Worm (Caenorhabditis elegans): ENCODE data around the gene F28H7.8.

F28H7.8 gene

DNA sequence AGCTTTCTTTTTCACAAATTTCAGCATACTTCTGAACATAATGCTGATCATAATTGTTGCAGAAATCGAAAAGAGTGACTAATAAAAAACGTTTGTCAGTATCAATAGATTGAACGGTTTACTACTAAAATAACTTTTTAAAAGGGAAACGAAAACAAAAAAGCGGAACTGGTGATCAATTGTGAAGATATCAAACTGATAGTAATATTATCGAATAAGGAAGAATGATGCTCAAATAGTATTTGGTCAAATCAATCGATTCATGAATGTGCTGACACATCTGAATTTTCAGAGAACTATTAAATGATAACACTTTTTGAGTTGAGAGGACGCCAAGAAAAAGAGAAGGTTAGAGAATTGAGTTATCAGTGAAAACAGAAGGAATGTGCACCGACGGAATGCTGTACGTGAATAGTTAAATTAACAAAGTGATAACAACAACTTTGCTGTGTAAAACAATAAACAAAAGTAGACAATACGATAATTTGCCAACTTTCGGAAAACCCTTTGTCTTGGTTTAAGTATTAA lies 17.8 kb downstream of the F28H7.8 start, which contains the start of gene D1054.5:
TSS of gene D1054.5 (minus strand) at position 51 of the 528 bp plus-strand sequence.
- no peak for TF ChIP-seq nhr-77 (tag; optimal IDR thresholded peaks at IDR 0.05)
- peak; percentile 83 for TF ChIP-seq sma-9 (GFP tag; optimal IDR thresholded peaks at IDR 0.05)
- no peak for TF ChIP-seq sma-9 (tag; optimal IDR thresholded peaks at IDR 0.05)
- TF ChIP-seq fos-1 (tag; optimal IDR thresholded peaks at IDR 0.05): peak; percentile 92
- peak; percentile 1 for TF ChIP-seq gmeb-1 (tag; optimal IDR thresholded peaks at IDR 0.05)
- no peak for TF ChIP-seq elt-1 (tag; optimal IDR thresholded peaks at IDR 0.05)
- peak; percentile 45 for TF ChIP-seq crh-2 (tag; optimal IDR thresholded peaks at IDR 0.05)

DNA sequence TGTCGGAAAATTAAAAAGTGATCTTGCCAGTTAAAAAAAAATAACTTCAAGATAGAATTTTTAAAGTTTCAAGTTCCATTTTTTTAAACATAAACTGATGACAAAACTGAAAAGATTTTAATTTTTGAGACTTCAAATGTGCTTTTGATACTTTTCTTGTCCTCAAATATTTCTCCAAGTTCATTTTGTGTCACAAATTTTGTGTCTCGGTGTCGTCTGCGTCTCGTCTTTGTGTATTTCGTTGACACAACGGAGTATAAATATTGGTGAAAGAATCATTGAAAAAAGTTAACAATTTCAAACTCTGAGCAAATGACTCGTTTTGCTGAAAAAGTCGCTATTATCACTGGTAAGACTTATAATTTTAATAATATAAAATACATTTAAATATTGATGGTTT lies 25.3 kb downstream of the F28H7.8 start, which contains the start of gene D1054.8:
TSS of gene D1054.8 (plus strand) at position 301 of the 400 bp plus-strand sequence.
- TF ChIP-seq nhr-6 (tag; optimal IDR thresholded peaks at IDR 0.05): no peak
- TF ChIP-seq ZK546.5 (tag; optimal IDR thresholded peaks at IDR 0.05): no peak
- no peak for TF ChIP-seq ztf-4 (tag; optimal IDR thresholded peaks at IDR 0.05)
- TF ChIP-seq lin-39 (tag; optimal IDR thresholded peaks at IDR 0.05): no peak
- no peak for TF ChIP-seq F13H6.1 (tag; optimal IDR thresholded peaks at IDR 0.05)
- no peak for TF ChIP-seq nhr-11 (tag; optimal IDR thresholded peaks at IDR 0.05)
- no peak for TF ChIP-seq gmeb-1 (tag; optimal IDR thresholded peaks at IDR 0.05)
- TF ChIP-seq elt-1 (tag; optimal IDR thresholded peaks at IDR 0.05): no peak

DNA sequence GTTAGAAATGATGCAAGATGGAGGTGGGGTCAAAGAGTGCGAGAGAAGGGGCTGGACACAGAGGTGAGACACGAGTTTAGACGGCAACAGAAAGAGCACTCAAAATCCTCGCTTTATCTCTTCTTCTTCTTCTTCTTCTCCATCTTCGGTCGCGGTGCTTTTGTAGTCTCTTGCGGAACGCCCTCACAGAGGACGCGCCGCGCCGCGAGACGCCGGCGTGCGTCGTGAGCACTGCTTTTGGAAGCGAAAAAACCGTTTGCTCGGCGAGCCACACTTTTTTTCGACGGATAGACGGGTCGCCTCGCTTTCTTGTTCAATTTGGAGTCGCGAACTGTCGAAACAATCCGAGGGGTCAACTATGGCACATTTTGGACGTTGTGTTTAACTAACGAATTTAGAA lies 32.2 kb downstream of the F28H7.8 start, which contains the start of gene D1054.9:
TSS of gene D1054.9 (minus strand) at position 137 of the 400 bp plus-strand sequence.
- no peak for TF ChIP-seq lsy-2 (tag; optimal IDR thresholded peaks at IDR 0.05)
- TF ChIP-seq ztf-1 (GFP tag; conservative IDR thresholded peaks at IDR 0.05): no peak
- TF ChIP-seq nhr-11 (tag; optimal IDR thresholded peaks at IDR 0.05): no peak
- TF ChIP-seq peb-1 (tag; optimal IDR thresholded peaks at IDR 0.05): no peak
- TF ChIP-seq C34F6.9 (tag; optimal IDR thresholded peaks at IDR 0.05): no peak

DNA sequence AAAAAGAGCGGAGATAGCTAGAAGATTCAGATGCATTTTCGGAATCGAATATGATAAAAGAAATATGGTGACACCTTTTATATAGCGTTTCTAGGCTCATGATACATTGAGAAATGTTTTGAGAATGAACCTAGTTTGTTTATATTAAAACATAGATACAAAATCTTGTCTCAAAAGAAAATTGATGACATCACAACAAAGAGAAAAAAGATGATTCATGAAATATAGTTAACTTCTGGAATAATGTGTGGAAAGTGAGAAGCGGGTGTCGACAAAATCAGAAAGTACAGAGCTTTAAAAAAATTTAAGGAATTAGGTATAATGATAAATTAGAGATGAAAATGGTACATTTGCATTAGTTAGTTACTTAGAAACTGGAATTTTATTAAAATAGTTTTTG lies 34.0 kb downstream of the F28H7.8 start, which contains the start of gene D1054.10:
TSS of gene D1054.10 (minus strand) at position 101 of the 400 bp plus-strand sequence.
- TF ChIP-seq unc-62 (GFP tag; optimal IDR thresholded peaks at IDR 0.05) (no peak), Y55F3AM.14 (GFP tag; optimal IDR thresholded peaks at IDR 0.05) (no peak), nhr-129 (tag; optimal IDR thresholded peaks at IDR 0.05) (no peak), alr-1 (tag; optimal IDR thresholded peaks at IDR 0.05) (no peak), ceh-82 (tag; optimal IDR thresholded peaks at IDR 0.05) (no peak), ztf-11 (tag; optimal IDR thresholded peaks at IDR 0.05) (no peak), aly-2 (tag; optimal IDR thresholded peaks at IDR 0.05) (no peak), lin-13 (GFP tag; optimal IDR thresholded peaks at IDR 0.05) (no peak), F13H6.1 (tag; optimal IDR thresholded peaks at IDR 0.05) (no peak), skn-1 (tag; optimal IDR thresholded peaks at IDR 0.05) (no peak), sma-9 (GFP tag; optimal IDR thresholded peaks at IDR 0.05) (no peak), sma-9 (tag; optimal IDR thresholded peaks at IDR 0.05) (no peak), gmeb-1 (tag; optimal IDR thresholded peaks at IDR 0.05) (no peak)

DNA sequence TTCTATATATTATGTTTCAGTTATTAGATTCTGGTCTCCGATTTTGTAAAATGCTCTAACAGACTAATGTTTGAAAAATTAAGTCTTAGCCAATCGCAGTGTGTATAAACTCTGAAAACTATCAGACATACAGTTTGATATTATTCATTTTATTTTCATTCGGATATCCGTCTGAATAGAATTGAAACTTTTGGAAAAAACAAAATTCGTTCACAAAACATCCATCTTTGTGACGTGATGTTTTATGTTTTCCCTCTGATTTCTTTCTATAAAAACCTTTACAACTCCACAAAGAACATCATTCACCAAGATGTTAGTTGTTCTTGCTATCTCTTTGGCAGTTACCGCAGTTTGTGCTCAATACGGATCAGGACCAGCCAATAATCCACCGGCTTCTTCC lies 34.7 kb downstream of the F28H7.8 start, which contains the start of gene ule-3:
TSS of gene ule-3 (plus strand) at position 301 of the 400 bp plus-strand sequence.
- TF ChIP-seq crh-2 (tag; optimal IDR thresholded peaks at IDR 0.05): no peak
- TF ChIP-seq mbf-1 (tag; optimal IDR thresholded peaks at IDR 0.05): no peak
- TF ChIP-seq Y55F3AM.14 (GFP tag; optimal IDR thresholded peaks at IDR 0.05): no peak
- TF ChIP-seq nhr-25 (tag; optimal IDR thresholded peaks at IDR 0.05): no peak

DNA sequence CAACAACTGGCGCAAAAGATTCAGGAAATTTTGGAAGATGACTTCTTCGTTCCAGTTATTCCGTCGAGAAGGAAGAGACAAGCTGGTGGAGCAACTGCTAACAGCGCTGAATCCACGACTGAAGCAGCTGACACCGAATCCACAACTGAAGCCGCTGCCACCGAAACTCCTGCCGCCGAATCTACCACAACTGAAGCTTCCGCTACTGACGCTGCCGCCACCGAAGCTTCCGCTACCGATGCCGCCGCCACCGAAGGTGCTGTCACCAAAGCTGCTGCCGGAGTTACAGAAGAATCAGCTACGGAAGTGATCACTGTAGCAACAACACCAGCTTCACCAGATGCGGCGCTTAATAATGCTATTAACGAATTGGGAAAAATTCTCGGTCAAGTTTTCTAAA lies 35.7 kb downstream of the F28H7.8 start:
- TF ChIP-seq Y55F3AM.14 (GFP tag; optimal IDR thresholded peaks at IDR 0.05): no peak
- TF ChIP-seq lin-11 (tag; optimal IDR thresholded peaks at IDR 0.05): no peak
- TF ChIP-seq ceh-16 (tag; optimal IDR thresholded peaks at IDR 0.05): no peak
- no peak for TF ChIP-seq ZK546.5 (tag; optimal IDR thresholded peaks at IDR 0.05)
- no peak for TF ChIP-seq mdl-1 (tag; optimal IDR thresholded peaks at IDR 0.05)

DNA sequence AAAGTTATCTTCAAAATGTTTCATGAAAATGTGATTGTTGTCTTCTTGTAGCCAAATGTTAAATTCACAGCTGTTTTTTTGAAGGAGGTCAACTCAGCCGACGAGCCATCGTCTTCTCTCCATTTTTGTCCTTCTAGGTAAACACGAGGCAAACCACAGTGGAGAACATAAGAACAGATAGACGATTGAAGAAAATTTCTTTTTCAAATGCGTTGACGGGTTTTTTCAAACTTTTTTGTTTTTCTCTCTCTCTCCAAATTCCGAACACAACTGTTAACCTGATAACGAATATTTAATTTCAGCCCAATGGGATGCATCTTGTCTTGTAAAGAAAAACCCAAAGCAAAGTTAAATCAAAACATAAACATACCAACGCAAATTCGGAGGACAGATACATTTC lies 36.7 kb downstream of the F28H7.8 start, which contains the start of gene D1054.19:
TSS of gene D1054.19 (plus strand) at position 301 of the 400 bp plus-strand sequence.
- TF ChIP-seq alr-1 (tag; optimal IDR thresholded peaks at IDR 0.05) (no peak), fos-1 (tag; optimal IDR thresholded peaks at IDR 0.05) (no peak), ztf-1 (GFP tag; conservative IDR thresholded peaks at IDR 0.05) (no peak), crh-2 (tag; optimal IDR thresholded peaks at IDR 0.05) (no peak), nhr-23 (tag; optimal IDR thresholded peaks at IDR 0.05) (no peak), nhr-237 (tag; optimal IDR thresholded peaks at IDR 0.05) (no peak), skn-1 (tag; optimal IDR thresholded peaks at IDR 0.05) (no peak), unc-55 (GFP tag; optimal IDR thresholded peaks at IDR 0.05) (no peak), sem-4 (tag; optimal IDR thresholded peaks at IDR 0.05) (no peak), lin-13 (GFP tag; optimal IDR thresholded peaks at IDR 0.05) (no peak), sma-3 (GFP tag; optimal IDR thresholded peaks at IDR 0.05) (no peak), mab-5 (tag; optimal IDR thresholded peaks at IDR 0.05) (no peak), ZK546.5 (tag; optimal IDR thresholded peaks at IDR 0.05) (no peak), mdl-1 (tag; optimal IDR thresholded peaks at IDR 0.05) (no peak), nhr-10 (tag; optimal IDR thresholded peaks at IDR 0.05) (no peak), F13H6.1 (tag; optimal IDR thresholded peaks at IDR 0.05) (no peak), aly-2 (tag; optimal IDR thresholded peaks at IDR 0.05) (no peak), elt-1 (tag; optimal IDR thresholded peaks at IDR 0.05) (no peak), blmp-1 (tag; optimal IDR thresholded peaks at IDR 0.05; ENCODE audit: insufficient read depth) (no peak), nhr-12 (tag; optimal IDR thresholded peaks at IDR 0.05) (no peak)

Data from whole organism, L2 larva.